Fruit fly (Drosophila melanogaster) whole organism, embryonic: ENCODE results near the gene Sfp26Ad.

Experiments
- Adf1 ChIP-seq: fragments of 200-800 bp; sonication (Bioruptor generic); IDR thresholded peaks from 2 replicates; pipeline ENCODE4 v1.3.6; 2022; ENCODE audit warnings: missing biosample characterization, missing genetic modification characterization
- Atf6 ChIP-seq: fragments of 200-800 bp; sonication (Bioruptor generic); IDR thresholded peaks from 2 replicates; pipeline ENCODE4 v1.3.6; 2022; ENCODE audit warnings: missing biosample characterization, missing genetic modification characterization
- CG10147 ChIP-seq: fragments of 200-800 bp; sonication (Bioruptor generic); optimal IDR thresholded peaks from 2 replicates; lab custom pipeline; 2019; ENCODE audit warnings: missing biosample characterization, mild to moderate bottlenecking, missing genetic modification characterization, moderate library complexity
- CG11398 ChIP-seq: fragments of 200-800 bp; sonication (Bioruptor generic); optimal IDR thresholded peaks from 2 replicates; lab custom pipeline; 2016; ENCODE audit warnings: missing biosample characterization, missing genetic modification characterization
- CG13123 ChIP-seq: fragments of 200-800 bp; sonication (Bioruptor generic); optimal IDR thresholded peaks from 2 replicates; lab custom pipeline; 2016; ENCODE audit warnings: missing biosample characterization, missing genetic modification characterization
- CG13296 ChIP-seq: fragments of 200-800 bp; sonication (Bioruptor generic); optimal IDR thresholded peaks from 3 replicates; lab custom pipeline; 2018; ENCODE audit warnings: missing biosample characterization, mild to moderate bottlenecking, missing genetic modification characterization
- CG16779 ChIP-seq: fragments of 200-800 bp; sonication (Bioruptor generic); IDR thresholded peaks from 2 replicates; pipeline ENCODE4 v1.3.6; 2022; ENCODE audit warnings: missing biosample characterization, missing genetic modification characterization
- CG16813 ChIP-seq: fragments of 200-800 bp; sonication (Bioruptor generic); IDR thresholded peaks from 3 replicates; pipeline ENCODE4 v1.3.6; 2022; ENCODE audit warnings: missing biosample characterization, missing genetic modification characterization; ENCODE audit not compliant: partially characterized antibody
- CG18476 ChIP-seq: fragments of 200-800 bp; sonication (Bioruptor generic); optimal IDR thresholded peaks from 2 replicates; lab custom pipeline; 2016; ENCODE audit warnings: missing biosample characterization, mild to moderate bottlenecking, missing genetic modification characterization
- CG2199 ChIP-seq: fragments of 200-800 bp; sonication (Bioruptor generic); IDR thresholded peaks from 3 replicates; pipeline ENCODE4 v1.3.6; 2022; ENCODE audit warnings: missing biosample characterization, missing genetic modification characterization
- CG2875 ChIP-seq: fragments of 200-800 bp; sonication (Bioruptor generic); optimal IDR thresholded peaks from 2 replicates; lab custom pipeline; 2017; ENCODE audit warnings: missing biosample characterization, mild to moderate bottlenecking, missing genetic modification characterization, missing genetic modification reagents
- CG4360 ChIP-seq: fragments of 200-800 bp; sonication (Bioruptor generic); IDR thresholded peaks from 2 replicates; pipeline ENCODE4 v1.3.6; 2022; ENCODE audit warnings: missing biosample characterization, missing genetic modification characterization
- CG43689 ChIP-seq: fragments of 200-800 bp; sonication (Bioruptor generic); IDR thresholded peaks from 2 replicates; pipeline ENCODE4 v1.3.6; 2022; ENCODE audit warnings: missing biosample characterization, missing genetic modification characterization
- CG5953 ChIP-seq: fragments of 200-800 bp; sonication (Bioruptor generic); IDR thresholded peaks from 2 replicates; pipeline ENCODE4 v1.3.6; 2022; ENCODE audit warnings: missing biosample characterization, missing genetic modification characterization
- CG6254 ChIP-seq: fragments of 200-800 bp; sonication (Bioruptor generic); optimal IDR thresholded peaks from 3 replicates; lab custom pipeline; 2017; ENCODE audit warnings: mild to moderate bottlenecking, missing biosample characterization, missing genetic modification reagents, missing genetic modification characterization
- CG7271 ChIP-seq: fragments of 200-800 bp; sonication (Bioruptor generic); optimal IDR thresholded peaks from 2 replicates; lab custom pipeline; 2018; ENCODE audit warnings: missing biosample characterization, mild to moderate bottlenecking, missing genetic modification characterization, moderate library complexity
- CG7556 ChIP-seq: fragments of 200-800 bp; sonication (Bioruptor generic); optimal IDR thresholded peaks from 2 replicates; lab custom pipeline; 2017; ENCODE audit warnings: missing biosample characterization, mild to moderate bottlenecking, missing genetic modification characterization
- CG7963 ChIP-seq: fragments of 200-800 bp; sonication (Bioruptor generic); IDR thresholded peaks from 3 replicates; pipeline ENCODE4 v1.3.6; 2022; ENCODE audit warnings: missing biosample characterization, missing genetic modification characterization; ENCODE audit not compliant: partially characterized antibody
- CG8281 ChIP-seq: fragments of 200-800 bp; sonication (Bioruptor generic); optimal IDR thresholded peaks from 2 replicates; lab custom pipeline; 2018; ENCODE audit warnings: missing biosample characterization, mild to moderate bottlenecking, missing genetic modification characterization, moderate library complexity
- CG9817 ChIP-seq: fragments of 200-800 bp; sonication (Bioruptor generic); optimal IDR thresholded peaks from 2 replicates; lab custom pipeline; 2018; ENCODE audit warnings: missing biosample characterization, mild to moderate bottlenecking, missing genetic modification characterization, moderate library complexity
- Dad ChIP-seq: fragments of 200-800 bp; sonication (Bioruptor generic); optimal IDR thresholded peaks from 3 replicates; lab custom pipeline; 2016; ENCODE audit warnings: missing biosample characterization, missing genetic modification characterization
- Dll ChIP-seq: fragments of 200-800 bp; sonication (Bioruptor generic); IDR thresholded peaks from 4 replicates; pipeline ENCODE4 v1.3.6; 2022; ENCODE audit warnings: missing biosample characterization, missing genetic modification characterization; ENCODE audit not compliant: partially characterized antibody
- H2.0 ChIP-seq: fragments of 200-800 bp; sonication (Bioruptor generic); IDR thresholded peaks from 2 replicates; pipeline ENCODE4 v1.3.6; 2022; ENCODE audit warnings: missing biosample characterization, missing genetic modification characterization
- HLH54F ChIP-seq: fragments of 200-800 bp; sonication (Bioruptor generic); optimal IDR thresholded peaks from 3 replicates; lab custom pipeline; 2016; ENCODE audit warnings: missing biosample characterization, missing genetic modification characterization
- Jarid2 ChIP-seq: fragments of 200-800 bp; sonication (Bioruptor generic); optimal IDR thresholded peaks from 3 replicates; lab custom pipeline; 2017; ENCODE audit warnings: mild to moderate bottlenecking, missing biosample characterization, missing genetic modification reagents, missing genetic modification characterization
- Meics ChIP-seq: fragments of 200-800 bp; sonication (Bioruptor generic); optimal IDR thresholded peaks from 2 replicates; lab custom pipeline; 2017; ENCODE audit warnings: missing biosample characterization, mild to moderate bottlenecking, missing genetic modification characterization
- Myb ChIP-seq: fragments of 200-800 bp; sonication (Bioruptor generic); optimal IDR thresholded peaks from 2 replicates; lab custom pipeline; 2016; ENCODE audit warnings: missing biosample characterization, missing genetic modification characterization
- Oaz ChIP-seq: fragments of 200-800 bp; sonication (Bioruptor generic); IDR thresholded peaks from 2 replicates; pipeline ENCODE4 v1.3.6; 2022; ENCODE audit warnings: missing biosample characterization, missing genetic modification characterization
- Rfx ChIP-seq: fragments of 200-800 bp; sonication (Bioruptor generic); IDR thresholded peaks from 2 replicates; pipeline ENCODE4 v1.3.6; 2022; ENCODE audit warnings: missing biosample characterization, missing genetic modification characterization
- Sry-δ ChIP-seq: fragments of 200-800 bp; sonication (Bioruptor generic); optimal IDR thresholded peaks from 2 replicates; lab custom pipeline; 2016; ENCODE audit warnings: missing biosample characterization, missing genetic modification characterization
- ash1 ChIP-seq: fragments of 200-800 bp; sonication (Bioruptor generic); optimal IDR thresholded peaks from 2 replicates; lab custom pipeline; 2018; ENCODE audit warnings: missing biosample characterization, mild to moderate bottlenecking, missing genetic modification characterization
- az2 ChIP-seq: fragments of 200-800 bp; sonication (Bioruptor generic); optimal IDR thresholded peaks from 3 replicates; lab custom pipeline; 2016; ENCODE audit warnings: missing biosample characterization, missing genetic modification characterization
- corto ChIP-seq: fragments of 200-800 bp; sonication (Bioruptor generic); optimal IDR thresholded peaks from 2 replicates; lab custom pipeline; 2016; ENCODE audit warnings: missing biosample characterization, mild to moderate bottlenecking, missing genetic modification characterization, moderate library complexity
- crc ChIP-seq: fragments of 200-800 bp; sonication (Bioruptor generic); optimal IDR thresholded peaks from 2 replicates; lab custom pipeline; 2016; ENCODE audit warnings: missing biosample characterization, missing genetic modification characterization
- dimm ChIP-seq: fragments of 200-800 bp; sonication (Bioruptor generic); IDR thresholded peaks from 2 replicates; pipeline ENCODE4 v1.3.6; 2022; ENCODE audit warnings: missing biosample characterization, missing genetic modification characterization
- ems ChIP-seq: fragments of 200-800 bp; sonication (Bioruptor generic); optimal IDR thresholded peaks from 3 replicates; lab custom pipeline; 2016; ENCODE audit warnings: missing biosample characterization, missing genetic modification characterization
- gcm ChIP-seq: fragments of 200-800 bp; sonication (Bioruptor generic); optimal IDR thresholded peaks from 2 replicates; lab custom pipeline; 2019; ENCODE audit warnings: missing biosample characterization, mild to moderate bottlenecking, missing genetic modification characterization, moderate library complexity
- gem ChIP-seq: fragments of 200-800 bp; sonication (Bioruptor generic); optimal IDR thresholded peaks from 2 replicates; lab custom pipeline; 2019; ENCODE audit warnings: missing biosample characterization, mild to moderate bottlenecking, missing genetic modification characterization, moderate library complexity
- ham ChIP-seq: fragments of 200-800 bp; sonication (Bioruptor generic); IDR thresholded peaks from 2 replicates; pipeline ENCODE4 v1.3.6; 2022; ENCODE audit warnings: missing biosample characterization, missing genetic modification characterization
- kni ChIP-seq: fragments of 200-800 bp; sonication (Bioruptor generic); optimal IDR thresholded peaks from 3 replicates; lab custom pipeline; 2017; ENCODE audit warnings: mild to moderate bottlenecking, missing biosample characterization, missing genetic modification reagents, missing genetic modification characterization
- lbe ChIP-seq: fragments of 200-800 bp; sonication (Bioruptor generic); optimal IDR thresholded peaks from 2 replicates; lab custom pipeline; 2016; ENCODE audit warnings: missing biosample characterization, mild to moderate bottlenecking, missing genetic modification characterization
- mam ChIP-seq: fragments of 200-800 bp; sonication (Bioruptor generic); optimal IDR thresholded peaks from 3 replicates; lab custom pipeline; 2016; ENCODE audit warnings: missing biosample characterization, missing genetic modification characterization
- otp ChIP-seq: fragments of 200-800 bp; sonication (Bioruptor generic); IDR thresholded peaks from 3 replicates; pipeline ENCODE4, ENCODE4 v1.3.6; 2022; ENCODE audit warnings: missing biosample characterization, missing genetic modification characterization
- pfk ChIP-seq: fragments of 200-800 bp; sonication (Bioruptor generic); optimal IDR thresholded peaks from 2 replicates; lab custom pipeline; 2018; ENCODE audit warnings: missing biosample characterization, mild to moderate bottlenecking, missing genetic modification characterization, moderate library complexity
- psq ChIP-seq: fragments of 200-800 bp; sonication (Bioruptor generic); optimal IDR thresholded peaks from 2 replicates; lab custom pipeline; 2017; ENCODE audit warnings: missing biosample characterization, missing genetic modification characterization
- pum ChIP-seq: fragments of 200-800 bp; sonication (Bioruptor generic); optimal IDR thresholded peaks from 2 replicates; lab custom pipeline; 2016; ENCODE audit warnings: missing biosample characterization, missing genetic modification characterization
- seq ChIP-seq: fragments of 200-800 bp; sonication (Bioruptor generic); IDR thresholded peaks from 2 replicates; pipeline ENCODE4 v1.3.6; 2022; ENCODE audit warnings: missing biosample characterization, missing genetic modification characterization
- shn ChIP-seq: fragments of 200-800 bp; sonication (Bioruptor generic); optimal IDR thresholded peaks from 3 replicates; lab custom pipeline; 2016; ENCODE audit warnings: missing biosample characterization, missing genetic modification characterization
- slbo ChIP-seq: fragments of 200-800 bp; sonication (Bioruptor generic); IDR thresholded peaks from 2 replicates; pipeline ENCODE4 v1.3.6; 2022; ENCODE audit warnings: missing biosample characterization, missing genetic modification characterization
- trh ChIP-seq: fragments of 200-800 bp; sonication (Bioruptor generic); optimal IDR thresholded peaks from 2 replicates; lab custom pipeline; 2016; ENCODE audit warnings: missing biosample characterization, missing genetic modification characterization
- vnd ChIP-seq: fragments of 200-800 bp; sonication (Bioruptor generic); IDR thresholded peaks from 3 replicates; pipeline ENCODE4 v1.3.6; 2022; ENCODE audit warnings: missing biosample characterization, missing genetic modification characterization; ENCODE audit not compliant: partially characterized antibody

Sfp26Ad gene

dm6 chr2L:5974122-5974521 is 31.0 kb upstream of the Sfp26Ad start (continued):
- TF ChIP-seq lbe (GFP tag; lab: Kevin White, UChicago) (no peak), CG4360 (GFP tag; lab: Robert Waterston, UW) (0 out of 2 replicates have a peak, but pooled peaks have one; percentile 20), HLH54F (no peak), Jarid2 (peak; percentile 55), pum (GFP tag; lab: Kevin White, UChicago) (no peak), psq (GFP tag; lab: Kevin White, UChicago) (no peak), CG8281 (tag; lab: Kevin White, UChicago) (peak; percentile 52), dimm (GFP tag; lab: Robert Waterston, UW) (no peak), gcm (peak; percentile 57), corto (GFP tag; lab: Kevin White, UChicago) (no peak), CG13296 (peak; percentile 79), CG16779 (no peak), CG18476 (GFP tag; lab: Kevin White, UChicago) (peak; percentile 4), Adf1 (GFP tag; lab: Robert Waterston, UW) (0 out of 2 replicates have a peak, but pooled peaks have one; percentile 15), Meics (peak; percentile 60), CG2875 (GFP tag; lab: Kevin White, UChicago) (peak; percentile 61), seq (GFP tag; lab: Robert Waterston, UW) (peak; percentile 73), crc (GFP tag; lab: Kevin White, UChicago) (no peak), CG43689 (0 out of 2 replicates have a peak, but pooled peaks have one; percentile 15), shn (GFP tag; lab: Kevin White, UChicago) (no peak), CG13123 (GFP tag; lab: Kevin White, UChicago) (peak; percentile 58), Dad (GFP tag; lab: Kevin White, UChicago) (no peak), CG9817 (tag; lab: Kevin White, UChicago) (peak; percentile 40), slbo (GFP tag; lab: Robert Waterston, UW) (peak; percentile 26; the same call in 1 of the 2 replicates), H2.0 (GFP tag; lab: Robert Waterston, UW) (no peak; the same call in 1 of the 2 replicates), CG11398 (no peak), kni (GFP tag; lab: Kevin White, UChicago) (peak; percentile 82), CG10147 (GFP tag; lab: Kevin White, UChicago) (peak; percentile 41), Oaz (no peak), pfk (GFP tag; lab: Kevin White, UChicago) (peak; percentile 59), Myb (no peak), CG7556 (peak; percentile 58), ham (no peak), Dll (GFP tag; lab: Robert Waterston, UW) (no peak), Rfx (GFP tag; lab: Robert Waterston, UW) (peak; percentile 36; the same call in 1 of the 2 replicates), CG7271 (tag; lab: Kevin White, UChicago) (no peak), CG7963 (no peak), mam (GFP tag; lab: Kevin White, UChicago) (no peak), ems (GFP tag; lab: Kevin White, UChicago) (no peak), vnd (GFP tag; lab: Robert Waterston, UW) (no peak), CG2199 (GFP tag; lab: Robert Waterston, UW) (0 out of 3 replicates have a peak, but pooled peaks have one; percentile 52), Sry-δ (no peak), CG5953 (GFP tag; lab: Robert Waterston, UW) (0 out of 2 replicates have a peak, but pooled peaks have one; percentile 15), az2 (GFP tag; lab: Kevin White, UChicago) (no peak), ash1 (GFP tag; lab: Kevin White, UChicago) (peak; percentile 49), otp (GFP tag; lab: Robert Waterston, UW) (peak; percentile 77; the same call in 2 of the 3 replicates), CG6254 (GFP tag; lab: Kevin White, UChicago) (peak; percentile 42), gem (tag; lab: Kevin White, UChicago) (peak; percentile 59), CG16813 (GFP tag; lab: Robert Waterston, UW) (no peak), trh (no peak), Atf6 (GFP tag; lab: Robert Waterston, UW) (peak; percentile 61; the same call in 1 of the 2 replicates)
